Worm (Caenorhabditis elegans) whole organism, L3 larva: ENCODE results near the gene ccdc-55.

Source experiments
- ama-1 ChIP-seq: fragments of 150-350 bp; optimal IDR thresholded peaks from 2 replicates; lab custom pipeline; 2018
- ceh-9 ChIP-seq: sonication (generic microtip); optimal IDR thresholded peaks from 2 replicates; lab custom pipeline; 2018; ENCODE audit warnings: missing biosample characterization, missing genetic modification characterization
- egl-27 ChIP-seq: sonication (generic microtip); optimal IDR thresholded peaks from 4 replicates; lab custom pipeline; 2017; ENCODE audit warnings: missing biosample characterization, missing genetic modification reagents, missing genetic modification characterization
- elt-3 ChIP-seq, 3 experiments: fragments of 150-350 bp in 1 of 3; sonication (generic microtip) in 2 of 3; optimal IDR thresholded peaks; 2 replicates in 2 of 3; 4 replicates in 1 of 3; lab custom pipeline; 2014 to 2017; ENCODE audit warnings: missing biosample characterization in 3 of 3, missing genetic modification characterization in 3 of 3
- lin-15B ChIP-seq: fragments of 150-350 bp; optimal IDR thresholded peaks from 2 replicates; lab custom pipeline; 2014; ENCODE audit warnings: missing biosample characterization, missing genetic modification characterization
- lin-39 ChIP-seq: fragments of 150-350 bp; optimal IDR thresholded peaks from 2 replicates; lab custom pipeline; 2018; ENCODE audit warnings: missing biosample characterization, missing genetic modification reagents, missing genetic modification characterization
- nhr-11 ChIP-seq: fragments of 150-350 bp; optimal IDR thresholded peaks from 2 replicates; lab custom pipeline; 2014; ENCODE audit warnings: missing biosample characterization, missing genetic modification characterization
- nhr-237 ChIP-seq: fragments of 150-350 bp; optimal IDR thresholded peaks from 2 replicates; lab custom pipeline; 2014; ENCODE audit warnings: missing biosample characterization, missing genetic modification characterization
- nhr-77 ChIP-seq: fragments of 150-350 bp; optimal IDR thresholded peaks from 2 replicates; lab custom pipeline; 2014; ENCODE audit warnings: missing biosample characterization, missing genetic modification characterization
- unc-39 ChIP-seq: sonication (generic microtip); optimal IDR thresholded peaks from 4 replicates; lab custom pipeline; 2017; ENCODE audit warnings: missing biosample characterization, missing genetic modification characterization

DNA sequence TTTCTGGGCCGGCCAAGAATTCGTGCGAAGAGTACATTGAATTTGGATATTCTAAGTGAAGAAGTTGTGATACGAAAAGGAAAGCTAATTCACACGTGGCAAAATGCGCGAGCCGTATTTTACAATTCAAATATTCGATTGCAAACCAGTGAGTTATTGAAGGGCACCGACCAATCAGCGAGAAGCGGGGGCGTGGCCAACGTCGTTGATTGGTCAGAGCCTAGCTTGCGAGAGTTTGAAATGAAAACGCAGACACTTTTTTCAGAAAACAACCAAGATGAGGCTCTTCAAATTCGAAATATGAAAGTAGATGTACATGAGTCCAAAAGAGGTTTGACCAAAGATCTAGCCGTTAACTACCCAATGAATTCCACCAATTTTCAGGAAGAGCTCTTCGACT, 42.1 kb upstream of the ccdc-55 start:
- TF ChIP-seq ceh-9 (tag; lab: Kevin White, UChicago): no peak
- no peak for TF ChIP-seq nhr-11
- no peak for TF ChIP-seq nhr-77
- no peak for TF ChIP-seq egl-27
- TF ChIP-seq ama-1: no peak
- TF ChIP-seq nhr-237 (tag; lab: Kevin White, UChicago): no peak
- TF ChIP-seq lin-39 (tag; lab: Kevin White, UChicago): no peak
- TF ChIP-seq unc-39: no peak
- TF ChIP-seq elt-3 (tag; optimal IDR thresholded peaks at IDR 0.05; lab: Kevin White, UChicago): no peak
- no peak for TF ChIP-seq lin-15B (tag; lab: Kevin White, UChicago)
